Worm (Caenorhabditis elegans) whole organism, L1 larva: ENCODE data around the gene K02E7.12.

ENCODE experiments used
- C04F5.9 ChIP-seq: sonication (generic microtip); optimal IDR thresholded peaks from 2 replicates; lab custom pipeline; 2016; ENCODE audit warnings: missing genetic modification characterization, missing compliant biosample characterization
- F16B12.6 ChIP-seq: fragments of 150-350 bp; optimal IDR thresholded peaks from 2 replicates; lab custom pipeline; 2014; ENCODE audit warnings: missing biosample characterization, missing genetic modification characterization
- blmp-1 ChIP-seq: fragments of 150-350 bp; optimal IDR thresholded peaks from 2 replicates; lab custom pipeline; 2014; ENCODE audit warnings: missing biosample characterization, missing genetic modification characterization
- ceh-8 ChIP-seq: fragments of 200-800 bp; sonication (Bioruptor generic); optimal IDR thresholded peaks from 2 replicates; lab custom pipeline; 2018; ENCODE audit warnings: mild to moderate bottlenecking, missing genetic modification characterization, moderate library complexity, missing compliant biosample characterization
- ceh-82 ChIP-seq, 3 experiments: fragments of 150-350 bp in 1 of 3; sonication (generic microtip) in 2 of 3; optimal IDR thresholded peaks; 2 replicates each; lab custom pipeline; 2014 to 2017; ENCODE audit warnings: missing biosample characterization in 3 of 3, missing genetic modification characterization in 3 of 3
- ceh-90 ChIP-seq: sonication (generic microtip); optimal IDR thresholded peaks from 2 replicates; lab custom pipeline; 2016; ENCODE audit warnings: missing genetic modification characterization, missing compliant biosample characterization
- efl-1 ChIP-seq, 4 experiments: fragments of 150-350 bp; optimal IDR thresholded peaks in 3 of 4; peaks in 1 of 4; 1 replicate in 1 of 4; 2 replicates in 3 of 4; lab custom pipeline; 2014; ENCODE audit warnings: missing biosample characterization in 2 of 4, missing genetic modification characterization in 2 of 4, missing genetic modification reagents in 2 of 4
- efl-3 ChIP-seq: fragments of 200-800 bp; sonication (Bioruptor generic); optimal IDR thresholded peaks from 2 replicates; lab custom pipeline; 2018; ENCODE audit warnings: mild to moderate bottlenecking, missing genetic modification characterization, missing compliant biosample characterization
- elt-3 ChIP-seq, 6 experiments: fragments of 150-350 bp in 1 of 6; sonication (generic microtip); optimal IDR thresholded peaks; 2 replicates each; lab custom pipeline; 2017 to 2018; ENCODE audit warnings: missing biosample characterization in 6 of 6, missing genetic modification characterization in 6 of 6, inconsistent platforms in 1 of 6
- ets-5 ChIP-seq: fragments of 200-800 bp; sonication (Bioruptor generic); IDR thresholded peaks from 2 replicates; pipeline ENCODE4 v1.3.6; 2022; ENCODE audit warnings: missing genetic modification characterization, missing compliant biosample characterization
- fkh-10 ChIP-seq: sonication (generic microtip); optimal IDR thresholded peaks from 2 replicates; lab custom pipeline; 2017; ENCODE audit warnings: missing biosample characterization, missing genetic modification reagents, missing genetic modification characterization
- fkh-4 ChIP-seq: sonication (generic microtip); optimal IDR thresholded peaks from 2 replicates; lab custom pipeline; 2016; ENCODE audit warnings: missing compliant biosample characterization, missing genetic modification characterization, borderline replicate concordance
- fkh-8 ChIP-seq: sonication (generic microtip); optimal IDR thresholded peaks from 2 replicates; lab custom pipeline; 2016; ENCODE audit warnings: mild to moderate bottlenecking, missing genetic modification characterization, missing compliant biosample characterization
- grh-1 ChIP-seq: fragments of 200-800 bp; sonication (Bioruptor generic); IDR thresholded peaks from 2 replicates; pipeline ENCODE4 v1.3.6; 2022; ENCODE audit warnings: missing genetic modification reagents, missing genetic modification characterization, missing compliant biosample characterization
- lin-13 ChIP-seq: fragments of 150-350 bp; optimal IDR thresholded peaks from 2 replicates; lab custom pipeline; 2014; ENCODE audit warnings: missing biosample characterization, missing genetic modification reagents, missing genetic modification characterization
- lin-14 ChIP-seq: fragments of 200-800 bp; sonication (Bioruptor generic); optimal IDR thresholded peaks from 2 replicates; lab custom pipeline; 2018; ENCODE audit warnings: mild to moderate bottlenecking, missing genetic modification characterization, moderate library complexity, missing compliant biosample characterization
- lin-15B ChIP-seq: fragments of 150-350 bp; sonication (generic microtip); optimal IDR thresholded peaks from 3 replicates; lab custom pipeline; 2014; ENCODE audit warnings: missing biosample characterization, missing genetic modification characterization
- lin-35 ChIP-seq, 2 experiments: fragments of 150-350 bp; optimal IDR thresholded peaks; 2 replicates each; lab custom pipeline; 2014; ENCODE audit warnings: missing biosample characterization in 2 of 2, missing genetic modification characterization in 2 of 2, missing genetic modification reagents in 2 of 2
- lir-3 ChIP-seq: sonication (generic microtip); optimal IDR thresholded peaks from 2 replicates; lab custom pipeline; 2016; ENCODE audit warnings: mild to moderate bottlenecking, missing genetic modification characterization, moderate library complexity, missing compliant biosample characterization; ENCODE audit not compliant: poor library complexity
- lsy-2 ChIP-seq, 2 experiments: fragments of 150-350 bp; optimal IDR thresholded peaks; 2 replicates each; lab custom pipeline; 2014; ENCODE audit warnings: missing biosample characterization in 2 of 2, missing genetic modification characterization in 2 of 2
- mab-9 ChIP-seq: fragments of 200-800 bp; sonication (Bioruptor generic); IDR thresholded peaks from 2 replicates; pipeline ENCODE4 v1.3.6; 2022; ENCODE audit warnings: missing genetic modification reagents, missing genetic modification characterization, missing compliant biosample characterization
- mdl-1 ChIP-seq, 2 experiments: fragments of 150-350 bp; optimal IDR thresholded peaks; 2 replicates each; lab custom pipeline; 2014 to 2017; ENCODE audit warnings: missing biosample characterization in 2 of 2, missing genetic modification characterization in 2 of 2, inconsistent platforms in 1 of 2
- mef-2 ChIP-seq: fragments of 150-350 bp; optimal IDR thresholded peaks from 2 replicates; lab custom pipeline; 2014; ENCODE audit warnings: missing biosample characterization, missing genetic modification characterization
- mep-1 ChIP-seq: fragments of 150-350 bp; optimal IDR thresholded peaks from 2 replicates; lab custom pipeline; 2014; ENCODE audit warnings: missing biosample characterization, missing genetic modification characterization
- nhr-11 ChIP-seq: fragments of 150-350 bp; optimal IDR thresholded peaks from 2 replicates; lab custom pipeline; 2014; ENCODE audit warnings: missing biosample characterization, missing genetic modification characterization
- nhr-20 ChIP-seq: sonication (generic microtip); optimal IDR thresholded peaks from 2 replicates; lab custom pipeline; 2016; ENCODE audit warnings: mild to moderate bottlenecking, missing genetic modification characterization, missing compliant biosample characterization
- nhr-237 ChIP-seq: fragments of 150-350 bp; optimal IDR thresholded peaks from 2 replicates; lab custom pipeline; 2014; ENCODE audit warnings: missing biosample characterization, missing genetic modification characterization
- nhr-47 ChIP-seq: sonication (generic microtip); optimal IDR thresholded peaks from 2 replicates; lab custom pipeline; 2016; ENCODE audit warnings: mild to moderate bottlenecking, missing genetic modification characterization, moderate library complexity, missing compliant biosample characterization
- nhr-71 ChIP-seq: sonication (generic microtip); optimal IDR thresholded peaks from 2 replicates; lab custom pipeline; 2016; ENCODE audit warnings: mild to moderate bottlenecking, missing genetic modification characterization, moderate library complexity, missing compliant biosample characterization
- nhr-77 ChIP-seq: fragments of 150-350 bp; optimal IDR thresholded peaks from 2 replicates; lab custom pipeline; 2014; ENCODE audit warnings: missing biosample characterization, missing genetic modification characterization
- nhr-85 ChIP-seq: sonication (generic microtip); peaks from one replicate; lab custom pipeline; 2016; ENCODE audit warnings: missing genetic modification characterization, inconsistent platforms, missing compliant biosample characterization
- nhr-90 ChIP-seq: sonication (generic microtip); optimal IDR thresholded peaks from 2 replicates; lab custom pipeline; 2016; ENCODE audit warnings: mild to moderate bottlenecking, missing genetic modification characterization, missing compliant biosample characterization; ENCODE audit not compliant: poor library complexity
- pag-3 ChIP-seq: sonication (generic microtip); optimal IDR thresholded peaks from 2 replicates; lab custom pipeline; 2017; ENCODE audit warnings: missing genetic modification characterization, mild to moderate bottlenecking, missing compliant biosample characterization, antibody characterized with exemption, borderline replicate concordance; ENCODE audit not compliant: insufficient read depth
- rnt-1 ChIP-seq: sonication (generic microtip); optimal IDR thresholded peaks from 2 replicates; lab custom pipeline; 2016; ENCODE audit warnings: mild to moderate bottlenecking, missing genetic modification characterization, moderate library complexity, missing compliant biosample characterization
- skn-1 ChIP-seq: fragments of 150-350 bp; optimal IDR thresholded peaks from 2 replicates; lab custom pipeline; 2014; ENCODE audit warnings: missing biosample characterization, missing genetic modification characterization
- snpc-4 ChIP-seq: fragments of 150-350 bp; optimal IDR thresholded peaks from 2 replicates; lab custom pipeline; 2014; ENCODE audit warnings: missing biosample characterization, missing genetic modification characterization
- snu-23 ChIP-seq: sonication (generic microtip); optimal IDR thresholded peaks from 2 replicates; lab custom pipeline; 2016; ENCODE audit warnings: missing genetic modification characterization, missing compliant biosample characterization
- sup-37 ChIP-seq: fragments of 200-800 bp; sonication (Bioruptor generic); optimal IDR thresholded peaks from 2 replicates; lab custom pipeline; 2018; ENCODE audit warnings: mild to moderate bottlenecking, missing genetic modification characterization, missing compliant biosample characterization
- unc-130 ChIP-seq: fragments of 150-350 bp; optimal IDR thresholded peaks from 2 replicates; lab custom pipeline; 2017; ENCODE audit warnings: missing biosample characterization, missing genetic modification characterization, inconsistent platforms
- unc-98 ChIP-seq: fragments of 200-800 bp; sonication (Bioruptor generic); IDR thresholded peaks from 2 replicates; pipeline ENCODE4 v1.3.6; 2022; ENCODE audit warnings: missing genetic modification characterization, missing compliant biosample characterization
- vab-15 ChIP-seq: sonication (generic microtip); optimal IDR thresholded peaks from 2 replicates; lab custom pipeline; 2017; ENCODE audit warnings: missing genotype, mild to moderate bottlenecking, missing genetic modification characterization, missing compliant biosample characterization
- zip-4 ChIP-seq: fragments of 200-800 bp; sonication (Bioruptor generic); optimal IDR thresholded peaks from 2 replicates; lab custom pipeline; 2018; ENCODE audit warnings: mild to moderate bottlenecking, missing genetic modification characterization, moderate library complexity, missing compliant biosample characterization

Gene K02E7.12

DNA sequence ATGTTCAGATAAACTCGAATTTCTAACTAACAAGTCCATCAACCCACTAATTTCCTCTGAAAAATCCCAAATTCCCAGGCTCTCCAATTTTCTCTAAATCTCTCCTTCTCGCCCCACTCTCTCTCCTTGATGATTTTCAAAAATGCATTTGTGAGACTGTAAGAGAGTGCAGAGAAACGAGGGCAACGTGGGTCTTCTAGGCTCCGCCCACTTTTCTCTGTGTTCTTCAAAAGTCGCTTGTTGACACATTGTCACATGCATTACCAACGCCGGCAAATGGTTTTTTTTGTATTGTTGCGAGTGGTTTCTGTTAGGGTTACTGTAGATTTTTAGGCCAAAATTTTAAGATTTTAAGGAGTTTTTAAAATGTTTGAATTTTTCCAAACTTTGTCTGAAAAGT is 15.5 kb downstream of the K02E7.12 start:
- TF ChIP-seq snu-23 (GFP tag; lab: Kevin White, UChicago) (peak; percentile 3), ceh-82 (tag; optimal IDR thresholded peaks at IDR 0.05; lab: Kevin White, UChicago) (no peak), lir-3 (tag; lab: Kevin White, UChicago) (no peak), lsy-2 (tag; optimal IDR thresholded peaks at IDR 0.05; lab: Kevin White, UChicago) (peak in 1 of 2 experiments; percentile 15), unc-130 (no peak), mef-2 (no peak), elt-3 (tag; optimal IDR thresholded peaks at IDR 0.05; lab: Kevin White, UChicago) (no peak), nhr-85 (peak; percentile 76), mdl-1 (tag; optimal IDR thresholded peaks at IDR 0.05; lab: Kevin White, UChicago) (peak in 1 of 2 experiments; percentile 64), lin-35 (GFP tag; optimal IDR thresholded peaks at IDR 0.05; lab: Kevin White, UChicago) (peak in 1 of 2 experiments; percentile 42), rnt-1 (peak; percentile 23), efl-1 (optimal IDR thresholded peaks at IDR 0.05; lab: Kevin White, UChicago) (no peak), efl-1 (GFP tag; optimal IDR thresholded peaks at IDR 0.05 in 1 of 2; lab: Kevin White, UChicago) (peak in 1 of 2 experiments; percentile 62), nhr-90 (no peak), blmp-1 (peak; percentile 20), efl-3 (no peak), grh-1 (GFP tag; lab: Robert Waterston, UW) (no peak), lin-14 (GFP tag; lab: Kevin White, UChicago) (peak; percentile 50), ceh-90 (no peak), nhr-11 (tag; lab: Kevin White, UChicago) (no peak), pag-3 (tag; lab: Kevin White, UChicago) (no peak)

DNA sequence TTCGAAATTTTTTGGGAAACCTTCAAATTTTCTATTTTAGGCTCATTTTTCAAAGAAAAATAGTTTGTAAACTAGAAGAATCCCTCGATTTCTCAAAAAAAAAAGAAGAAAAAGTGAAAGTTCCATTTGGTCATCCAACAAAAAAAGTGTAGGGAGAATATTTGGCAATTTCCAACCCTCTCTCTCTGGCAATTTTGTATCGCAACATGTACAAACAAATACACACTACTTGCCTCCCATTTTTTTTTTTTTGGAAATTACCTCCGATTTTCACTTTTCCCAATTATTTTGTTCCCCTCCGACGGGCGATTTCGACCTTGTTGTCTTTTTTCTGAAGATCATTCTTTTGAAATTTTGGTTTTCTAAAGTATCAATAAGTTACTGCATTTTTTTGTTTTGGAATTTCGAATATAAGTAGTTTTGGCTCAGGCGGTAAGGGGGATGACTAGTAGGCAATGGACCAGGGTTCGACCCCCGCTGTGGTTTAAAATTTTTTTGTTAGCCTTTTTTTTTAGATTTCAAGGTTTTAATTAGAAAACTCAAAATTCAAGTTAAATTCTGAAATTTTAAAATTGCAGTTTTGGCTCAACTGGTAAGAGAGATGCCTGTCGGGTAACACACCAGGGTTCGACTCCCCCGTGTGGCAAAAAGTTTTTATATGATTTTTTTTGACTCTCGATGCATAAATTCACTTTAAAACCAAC is 17.7 kb downstream of the K02E7.12 start:
- TF ChIP-seq fkh-4, result no peak
- peak; percentile 17 for TF ChIP-seq nhr-20 (tag; lab: Kevin White, UChicago)
- peak; percentile 61 for TF ChIP-seq lin-14 (GFP tag; lab: Kevin White, UChicago)
- TF ChIP-seq nhr-237 (tag; lab: Kevin White, UChicago), result no peak
- peak; percentile 17 to 18 for TF ChIP-seq lsy-2 (tag; optimal IDR thresholded peaks at IDR 0.05; lab: Kevin White, UChicago)
- TF ChIP-seq lin-15B (tag; lab: Kevin White, UChicago), result no peak
- no peak for TF ChIP-seq fkh-8 (tag; lab: Kevin White, UChicago)
- TF ChIP-seq nhr-71, result no peak
- TF ChIP-seq C04F5.9 (tag; lab: Kevin White, UChicago), result no peak
- 0 out of 2 replicates have a peak, but pooled peaks have one; percentile 35 for TF ChIP-seq grh-1 (GFP tag; lab: Robert Waterston, UW)
- TF ChIP-seq blmp-1, result peak; percentile 65
- no peak for TF ChIP-seq mep-1
- TF ChIP-seq nhr-85, result peak; percentile 81

DNA sequence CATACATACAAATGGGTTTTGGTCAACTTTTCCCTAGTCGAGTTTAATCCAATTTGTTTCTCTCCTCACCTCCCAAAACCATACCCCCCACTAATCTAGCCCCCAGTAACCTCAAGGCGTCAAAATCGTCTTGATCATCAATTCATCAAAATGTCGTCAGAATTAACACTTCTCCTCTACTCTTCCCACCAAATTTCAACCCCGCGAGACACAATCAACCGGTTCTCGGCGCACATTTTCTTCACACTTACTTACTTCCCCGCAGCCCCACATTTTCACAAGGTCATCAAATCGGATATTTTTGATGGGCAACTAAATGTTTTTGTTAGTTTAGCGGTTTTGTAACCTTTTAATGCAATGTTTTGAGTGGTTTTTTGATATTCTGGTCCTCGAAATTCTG is 19.8 kb downstream of the K02E7.12 start:
- TF ChIP-seq skn-1 (tag; lab: Kevin White, UChicago) (peak; percentile 26), nhr-77 (tag; lab: Kevin White, UChicago) (no peak), unc-98 (GFP tag; lab: Robert Waterston, UW) (no peak), nhr-20 (tag; lab: Kevin White, UChicago) (peak; percentile 23), zip-4 (no peak), mab-9 (no peak), fkh-10 (GFP tag; lab: Kevin White, UChicago) (no peak), ets-5 (GFP tag; lab: Robert Waterston, UW) (no peak), pag-3 (tag; lab: Kevin White, UChicago) (no peak), elt-3 (tag; optimal IDR thresholded peaks at IDR 0.05; lab: Kevin White, UChicago) (peak in 2 of 6 experiments; percentile 8 to 16), nhr-47 (tag; lab: Kevin White, UChicago) (no peak), snpc-4 (peak; percentile 48), F16B12.6 (tag; lab: Kevin White, UChicago) (no peak), lsy-2 (tag; optimal IDR thresholded peaks at IDR 0.05; lab: Kevin White, UChicago) (peak in 1 of 2 experiments; percentile 4), lin-13 (GFP tag; lab: Kevin White, UChicago) (peak; percentile 15), grh-1 (GFP tag; lab: Robert Waterston, UW) (peak; percentile 63), vab-15 (peak; percentile 53), ceh-8 (GFP tag; lab: Kevin White, UChicago) (no peak), efl-1 (optimal IDR thresholded peaks at IDR 0.05; lab: Kevin White, UChicago) (no peak), efl-1 (GFP tag; optimal IDR thresholded peaks at IDR 0.05 in 1 of 2; lab: Kevin White, UChicago) (no peak), snu-23 (GFP tag; lab: Kevin White, UChicago) (peak; percentile 37), lin-14 (GFP tag; lab: Kevin White, UChicago) (peak; percentile 70), nhr-85 (peak; percentile 88), blmp-1 (peak; percentile 68), sup-37 (GFP tag; lab: Kevin White, UChicago) (no peak)
